Worm (Caenorhabditis elegans): ENCODE data around the gene gadr-2.

Gene gadr-2

ce11 chrIV:9485040-9485439, at the start of gene gadr-2:
TSS of gene gadr-2 (minus strand) at chrIV:9485140.
- no peak for TF ChIP-seq hmg-4 (GFP tag; optimal IDR thresholded peaks at IDR 0.05)
- TF ChIP-seq ets-7 (tag; optimal IDR thresholded peaks at IDR 0.05): no peak
- TF ChIP-seq ceh-36 (tag; optimal IDR thresholded peaks at IDR 0.05): no peak
- no peak for TF ChIP-seq B0310.2 (tag; optimal IDR thresholded peaks at IDR 0.05)
- TF ChIP-seq pes-1 (GFP tag; IDR thresholded peaks at IDR 0.05): no peak
- TF ChIP-seq hnd-1 (tag; optimal IDR thresholded peaks at IDR 0.05): no peak
- no peak for TF ChIP-seq ama-1 (optimal IDR thresholded peaks at IDR 0.05)
- no peak for TF ChIP-seq hmbx-1 (tag; optimal IDR thresholded peaks at IDR 0.05)
- no peak for TF ChIP-seq flt-1 (GFP tag; IDR thresholded peaks at IDR 0.05)
- TF ChIP-seq tra-4 (tag; optimal IDR thresholded peaks at IDR 0.05): no peak
- TF ChIP-seq F13C5.2 (tag; optimal IDR thresholded peaks at IDR 0.05): no peak

- no peak for TF ChIP-seq hmbx-1 (tag; optimal IDR thresholded peaks at IDR 0.05)
- TF ChIP-seq ets-7 (tag; optimal IDR thresholded peaks at IDR 0.05): no peak
- no peak for TF ChIP-seq pes-1 (GFP tag; IDR thresholded peaks at IDR 0.05)
- TF ChIP-seq scrt-1 (GFP tag; IDR thresholded peaks at IDR 0.05): no peak
- TF ChIP-seq F13C5.2 (tag; optimal IDR thresholded peaks at IDR 0.05): no peak
- no peak for TF ChIP-seq tra-4 (tag; optimal IDR thresholded peaks at IDR 0.05)
- no peak for TF ChIP-seq aly-1 (tag; optimal IDR thresholded peaks at IDR 0.05)
- no peak for TF ChIP-seq tbx-37 (GFP tag; conservative IDR thresholded peaks at IDR 0.05)
- no peak for TF ChIP-seq ceh-13 (GFP tag; optimal IDR thresholded peaks at IDR 0.05)
- TF ChIP-seq tbx-11 (GFP tag; IDR thresholded peaks at IDR 0.05): no peak
- no peak for TF ChIP-seq hnd-1 (tag; optimal IDR thresholded peaks at IDR 0.05)
- TF ChIP-seq sea-1 (GFP tag; conservative IDR thresholded peaks at IDR 0.05): no peak
- TF ChIP-seq B0310.2 (tag; optimal IDR thresholded peaks at IDR 0.05): no peak
- TF ChIP-seq ceh-36 (tag; optimal IDR thresholded peaks at IDR 0.05): no peak
- TF ChIP-seq hmg-4 (GFP tag; optimal IDR thresholded peaks at IDR 0.05): no peak
- TF ChIP-seq ama-1 (optimal IDR thresholded peaks at IDR 0.05): no peak
- no peak for TF ChIP-seq flt-1 (GFP tag; IDR thresholded peaks at IDR 0.05)
These were observed 49.4 kb upstream of the gadr-2 start for ce11 chrIV:9534342-9534741.

- TF ChIP-seq tra-4 (tag; optimal IDR thresholded peaks at IDR 0.05) (no peak), F13C5.2 (tag; optimal IDR thresholded peaks at IDR 0.05) (no peak), ceh-36 (tag; optimal IDR thresholded peaks at IDR 0.05) (no peak), hnd-1 (tag; optimal IDR thresholded peaks at IDR 0.05) (no peak), ama-1 (optimal IDR thresholded peaks at IDR 0.05) (no peak), tbx-11 (GFP tag; IDR thresholded peaks at IDR 0.05) (no peak), hmbx-1 (tag; optimal IDR thresholded peaks at IDR 0.05) (no peak), flt-1 (GFP tag; IDR thresholded peaks at IDR 0.05) (no peak), hmg-4 (GFP tag; optimal IDR thresholded peaks at IDR 0.05) (no peak), pes-1 (GFP tag; IDR thresholded peaks at IDR 0.05) (no peak), sea-1 (GFP tag; conservative IDR thresholded peaks at IDR 0.05) (no peak), scrt-1 (GFP tag; IDR thresholded peaks at IDR 0.05) (no peak), tbx-37 (GFP tag; conservative IDR thresholded peaks at IDR 0.05) (no peak)
These were observed 48.1 kb upstream of the gadr-2 start, which contains the start of gene F56H11.2 for ce11 chrIV:9533071-9533470. TSS of gene F56H11.2 (minus strand) at chrIV:9533171.

- TF ChIP-seq tbx-11 (GFP tag; IDR thresholded peaks at IDR 0.05) (no peak), tbx-37 (GFP tag; conservative IDR thresholded peaks at IDR 0.05) (no peak), ceh-13 (GFP tag; optimal IDR thresholded peaks at IDR 0.05) (no peak), ets-7 (tag; optimal IDR thresholded peaks at IDR 0.05) (no peak), hnd-1 (tag; optimal IDR thresholded peaks at IDR 0.05) (no peak), B0310.2 (tag; optimal IDR thresholded peaks at IDR 0.05) (no peak), flt-1 (GFP tag; IDR thresholded peaks at IDR 0.05) (no peak), ceh-36 (tag; optimal IDR thresholded peaks at IDR 0.05) (no peak), hmg-4 (GFP tag; optimal IDR thresholded peaks at IDR 0.05) (no peak), scrt-1 (GFP tag; IDR thresholded peaks at IDR 0.05) (no peak), tra-4 (tag; optimal IDR thresholded peaks at IDR 0.05) (no peak), ama-1 (optimal IDR thresholded peaks at IDR 0.05) (no peak), hmbx-1 (tag; optimal IDR thresholded peaks at IDR 0.05) (no peak), pes-1 (GFP tag; IDR thresholded peaks at IDR 0.05) (no peak)
These were observed 45.8 kb upstream of the gadr-2 start for ce11 chrIV:9530768-9531167.

- TF ChIP-seq tbx-11 (GFP tag; IDR thresholded peaks at IDR 0.05): no peak
- no peak for TF ChIP-seq tra-4 (tag; optimal IDR thresholded peaks at IDR 0.05)
- no peak for TF ChIP-seq flt-1 (GFP tag; IDR thresholded peaks at IDR 0.05)
- TF ChIP-seq hnd-1 (tag; optimal IDR thresholded peaks at IDR 0.05): no peak
- TF ChIP-seq pes-1 (GFP tag; IDR thresholded peaks at IDR 0.05): no peak
These were observed 44.7 kb upstream of the gadr-2 start, which contains the start of gene elo-7 for ce11 chrIV:9529647-9530046. TSS of gene elo-7 (plus strand) at chrIV:9529947.

ce11 chrIV:9527002-9527401, 42.1 kb upstream of the gadr-2 start:
- TF ChIP-seq flt-1 (GFP tag; IDR thresholded peaks at IDR 0.05): no peak
- no peak for TF ChIP-seq hnd-1 (tag; optimal IDR thresholded peaks at IDR 0.05)
- TF ChIP-seq pes-1 (GFP tag; IDR thresholded peaks at IDR 0.05): no peak
- TF ChIP-seq hmg-4 (GFP tag; optimal IDR thresholded peaks at IDR 0.05): no peak
- TF ChIP-seq tra-4 (tag; optimal IDR thresholded peaks at IDR 0.05): no peak

- TF ChIP-seq hmbx-1 (tag; optimal IDR thresholded peaks at IDR 0.05): no peak
- TF ChIP-seq tbx-11 (GFP tag; IDR thresholded peaks at IDR 0.05): no peak
- no peak for TF ChIP-seq sea-1 (GFP tag; conservative IDR thresholded peaks at IDR 0.05)
- no peak for TF ChIP-seq tra-4 (tag; optimal IDR thresholded peaks at IDR 0.05)
- no peak for TF ChIP-seq scrt-1 (GFP tag; IDR thresholded peaks at IDR 0.05)
- no peak for TF ChIP-seq ceh-36 (tag; optimal IDR thresholded peaks at IDR 0.05)
- no peak for TF ChIP-seq tbx-37 (GFP tag; conservative IDR thresholded peaks at IDR 0.05)
- no peak for TF ChIP-seq flt-1 (GFP tag; IDR thresholded peaks at IDR 0.05)
- no peak for TF ChIP-seq F13C5.2 (tag; optimal IDR thresholded peaks at IDR 0.05)
- no peak for TF ChIP-seq hmg-4 (GFP tag; optimal IDR thresholded peaks at IDR 0.05)
- no peak for TF ChIP-seq aly-1 (tag; optimal IDR thresholded peaks at IDR 0.05)
- no peak for TF ChIP-seq pes-1 (GFP tag; IDR thresholded peaks at IDR 0.05)
- TF ChIP-seq B0310.2 (tag; optimal IDR thresholded peaks at IDR 0.05): no peak
- TF ChIP-seq ama-1 (optimal IDR thresholded peaks at IDR 0.05): no peak
These were observed 40.9 kb upstream of the gadr-2 start, which contains the start of gene elo-1 for ce11 chrIV:9525682-9526416. TSS of gene elo-1 (plus strand) at chrIV:9526366.

Data from whole organism, early embryonic.